Fruit fly (Drosophila melanogaster): Measurements from ENCODE around the gene kat-60L1.

kat-60L1 gene

DNA sequence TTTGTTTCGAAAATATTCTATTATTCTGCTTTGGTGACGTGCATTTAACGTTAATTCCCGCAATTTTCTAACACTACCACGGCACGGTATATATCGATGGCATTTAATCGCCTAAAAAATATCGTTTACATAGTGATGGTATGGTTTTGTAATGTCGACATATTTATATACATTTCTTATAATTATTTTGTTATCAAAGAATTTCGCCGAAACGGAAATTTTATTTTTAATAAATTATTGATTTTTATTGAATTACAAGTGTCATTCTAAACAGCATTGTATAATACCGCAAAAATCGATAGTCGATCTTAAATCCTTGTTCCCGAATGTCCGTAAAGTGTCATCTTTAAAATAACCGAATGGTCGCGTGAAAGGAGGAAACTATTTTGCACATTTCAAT lies 42.9 kb downstream of the kat-60L1 start, which contains the start of the genes Sec20 and dgrn:
TSS of gene Sec20 (minus strand) at position 77 of the 400 bp plus-strand sequence.
TSS of gene dgrn (plus strand) at position 160 of the 400 bp plus-strand sequence.
- TF ChIP-seq Clk (GFP tag; optimal IDR thresholded peaks at IDR 0.05), result peak; percentile 36
- peak; percentile 54 for TF ChIP-seq CG33017 (tag; optimal IDR thresholded peaks at IDR 0.05)
- TF ChIP-seq cic (GFP tag; optimal IDR thresholded peaks at IDR 0.05), result peak; percentile 20
- peak; percentile 60 for TF ChIP-seq CG7045 (GFP tag; optimal IDR thresholded peaks at IDR 0.05)
- no peak for TF ChIP-seq cnc (optimal IDR thresholded peaks at IDR 0.05)
- peak; percentile 57 for TF ChIP-seq ovo (GFP tag; optimal IDR thresholded peaks at IDR 0.05)
- TF ChIP-seq Hr96 (GFP tag; optimal IDR thresholded peaks at IDR 0.05), result peak; percentile 40
- TF ChIP-seq kay (GFP tag; ENCODE audit: borderline replicate concordance), result peak; percentile 96
- peak; percentile 64 for TF ChIP-seq bab1 (GFP tag; optimal IDR thresholded peaks at IDR 0.05)
- peak; percentile 55 for TF ChIP-seq Crg-1 (GFP tag; optimal IDR thresholded peaks at IDR 0.05)
- peak; percentile 64 for TF ChIP-seq CG5204 (GFP tag; optimal IDR thresholded peaks at IDR 0.05)
- peak; percentile 62 for TF ChIP-seq tj (GFP tag; optimal IDR thresholded peaks at IDR 0.05)
- peak; percentile 69 for TF ChIP-seq toe (GFP tag; optimal IDR thresholded peaks at IDR 0.05)
- TF ChIP-seq CG14711 (tag; optimal IDR thresholded peaks at IDR 0.05), result peak; percentile 66
- peak; percentile 74 for TF ChIP-seq Mnt (GFP tag; optimal IDR thresholded peaks at IDR 0.05)
- TF ChIP-seq pad (GFP tag; optimal IDR thresholded peaks at IDR 0.05), result peak; percentile 63
- peak; percentile 72 for TF ChIP-seq CG1620 (GFP tag; optimal IDR thresholded peaks at IDR 0.05)
- TF ChIP-seq CG11617 (GFP tag; optimal IDR thresholded peaks at IDR 0.05), result peak; percentile 74
- peak; percentile 73 for TF ChIP-seq CG7101 (tag; optimal IDR thresholded peaks at IDR 0.05)
- TF ChIP-seq CG12768 (GFP tag; optimal IDR thresholded peaks at IDR 0.05), result peak; percentile 42

DNA sequence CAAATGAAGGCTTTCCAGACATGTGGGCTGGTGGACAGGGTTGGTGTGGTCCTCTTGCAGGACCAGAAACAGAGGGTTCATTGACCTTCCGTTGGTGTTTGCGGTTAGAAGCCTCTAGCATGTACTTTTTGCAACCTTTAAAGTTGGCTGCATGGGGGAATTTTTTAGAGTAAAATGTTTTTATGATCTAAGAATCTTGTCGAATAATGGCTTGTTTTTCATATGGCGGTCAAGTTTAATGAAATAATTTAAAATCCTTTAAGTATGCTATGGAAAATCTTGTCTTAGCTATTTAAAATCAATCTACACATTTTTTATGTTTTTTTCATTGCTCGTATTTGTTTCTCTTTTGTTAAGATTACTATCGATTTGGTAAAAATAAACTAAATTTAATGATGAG lies 48.2 kb downstream of the kat-60L1 start, which contains the start of gene glob3:
TSS of gene glob3 (plus strand) at position 301 of the 400 bp plus-strand sequence.
- no peak for TF ChIP-seq CG1620 (GFP tag; optimal IDR thresholded peaks at IDR 0.05)

DNA sequence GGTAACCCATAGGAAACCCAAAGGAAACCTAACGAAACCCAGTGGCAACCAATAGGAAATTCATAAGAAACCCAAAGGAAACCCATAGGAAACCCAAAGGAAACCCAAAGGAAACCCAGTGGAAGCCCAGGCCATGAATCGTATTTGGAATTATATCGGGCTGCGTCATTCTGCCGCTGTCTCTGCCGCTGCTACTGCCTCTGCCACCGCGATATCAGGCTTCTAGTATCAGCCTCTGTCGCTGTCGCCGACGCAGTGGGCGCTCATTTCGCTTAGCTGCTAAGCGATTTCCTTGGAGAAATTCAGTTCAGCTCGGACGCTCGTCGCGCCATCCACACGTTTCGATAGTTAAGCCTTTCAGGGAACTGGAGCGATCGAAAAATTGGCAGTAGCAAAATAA lies 49.8 kb downstream of the kat-60L1 start, which contains the start of gene CG1208:
TSS of gene CG1208 (plus strand) at position 301 of the 400 bp plus-strand sequence.
- TF ChIP-seq CG12768 (GFP tag; optimal IDR thresholded peaks at IDR 0.05), result no peak
- no peak for TF ChIP-seq CG1620 (GFP tag; optimal IDR thresholded peaks at IDR 0.05)
- TF ChIP-seq tj (GFP tag; optimal IDR thresholded peaks at IDR 0.05), result no peak
- no peak for TF ChIP-seq toe (GFP tag; optimal IDR thresholded peaks at IDR 0.05)
- no peak for TF ChIP-seq Mnt (GFP tag; optimal IDR thresholded peaks at IDR 0.05)
- no peak for TF ChIP-seq cnc (optimal IDR thresholded peaks at IDR 0.05)
- no peak for TF ChIP-seq Hr96 (GFP tag; optimal IDR thresholded peaks at IDR 0.05)
- no peak for TF ChIP-seq CG5204 (GFP tag; optimal IDR thresholded peaks at IDR 0.05)
- TF ChIP-seq CG33017 (tag; optimal IDR thresholded peaks at IDR 0.05), result no peak
- TF ChIP-seq kay (GFP tag; ENCODE audit: borderline replicate concordance), result no peak

DNA sequence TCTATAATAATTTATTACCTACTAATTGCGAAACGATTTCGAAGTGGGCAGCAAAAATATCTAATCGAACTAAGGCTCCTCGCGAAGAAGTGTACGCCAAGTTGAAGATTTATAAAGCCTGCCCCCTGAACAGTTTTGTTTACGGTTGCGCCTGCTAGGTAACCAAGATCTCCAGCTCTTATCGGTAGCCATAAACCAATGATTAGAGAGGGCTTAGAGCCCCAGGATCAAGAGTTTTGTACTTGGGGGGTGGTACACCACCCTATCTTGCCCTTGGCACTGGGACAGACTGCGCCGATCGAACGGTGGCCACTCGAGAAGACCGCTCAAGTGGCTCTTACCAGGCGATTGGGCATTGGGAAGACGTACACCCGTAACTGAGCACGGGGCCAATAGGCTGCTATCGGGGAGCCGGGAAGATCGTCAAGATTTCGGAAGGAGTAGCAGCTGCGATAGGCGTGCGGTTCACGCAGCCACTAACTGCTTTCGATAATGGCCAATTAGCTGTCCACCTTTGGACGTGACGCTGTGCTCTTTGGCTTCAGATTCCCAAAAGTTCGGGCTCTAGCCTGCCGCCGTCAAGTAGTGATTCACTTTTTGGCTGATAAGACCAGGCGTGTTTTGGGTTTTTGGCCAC lies 50.9 kb downstream of the kat-60L1 start:
- no peak for TF ChIP-seq CG12768 (GFP tag; optimal IDR thresholded peaks at IDR 0.05)
- TF ChIP-seq cic (GFP tag; optimal IDR thresholded peaks at IDR 0.05), result peak; percentile 68
- TF ChIP-seq Hr96 (GFP tag; optimal IDR thresholded peaks at IDR 0.05), result peak; percentile 1

DNA sequence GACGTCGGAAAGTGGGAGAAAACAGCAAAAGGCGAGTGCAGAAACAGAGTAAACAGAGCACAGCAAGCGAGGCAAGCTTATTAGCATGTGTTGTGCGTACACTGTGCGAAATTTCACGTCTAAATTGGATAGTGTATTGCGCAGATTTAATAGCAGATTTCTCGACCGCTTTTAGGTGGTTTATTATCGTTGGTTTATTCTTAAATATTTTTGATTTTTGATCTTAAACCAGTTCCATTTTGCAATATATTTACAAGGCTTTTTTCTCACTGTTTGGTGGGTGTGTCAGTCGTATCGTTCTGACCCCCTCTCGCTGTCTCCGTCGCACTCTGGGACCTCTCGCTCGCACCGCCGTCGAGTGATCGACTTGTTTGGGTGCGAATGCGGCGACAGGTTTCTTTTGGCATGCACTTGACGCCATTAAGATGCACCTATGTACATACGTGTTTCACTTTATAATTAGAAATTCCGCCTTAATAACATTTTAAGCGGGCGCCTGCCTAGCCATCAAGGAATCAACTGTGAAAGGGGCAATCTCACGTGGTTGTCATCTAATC lies 52.5 kb downstream of the kat-60L1 start:
- TF ChIP-seq CG33017 (tag; optimal IDR thresholded peaks at IDR 0.05), result peak; percentile 84
- TF ChIP-seq cic (GFP tag; optimal IDR thresholded peaks at IDR 0.05), result peak; percentile 44
- TF ChIP-seq ovo (GFP tag; optimal IDR thresholded peaks at IDR 0.05), result no peak
- TF ChIP-seq cnc (optimal IDR thresholded peaks at IDR 0.05), result no peak
- peak; percentile 87 for TF ChIP-seq CG5204 (GFP tag; optimal IDR thresholded peaks at IDR 0.05)
- TF ChIP-seq Crg-1 (GFP tag; optimal IDR thresholded peaks at IDR 0.05), result peak; percentile 43
- peak; percentile 84 for TF ChIP-seq Hr96 (GFP tag; optimal IDR thresholded peaks at IDR 0.05)
- peak; percentile 77 for TF ChIP-seq CG12768 (GFP tag; optimal IDR thresholded peaks at IDR 0.05)
- TF ChIP-seq CG11617 (GFP tag; optimal IDR thresholded peaks at IDR 0.05), result peak; percentile 62
- peak; percentile 67 for TF ChIP-seq toe (GFP tag; optimal IDR thresholded peaks at IDR 0.05)
- TF ChIP-seq kay (GFP tag; ENCODE audit: borderline replicate concordance), result peak; percentile 78
- TF ChIP-seq tj (GFP tag; optimal IDR thresholded peaks at IDR 0.05), result peak; percentile 51
- peak; percentile 62 for TF ChIP-seq CG14711 (tag; optimal IDR thresholded peaks at IDR 0.05)
- peak; percentile 17 for TF ChIP-seq bab1 (GFP tag; optimal IDR thresholded peaks at IDR 0.05)
- peak; percentile 14 for TF ChIP-seq pad (GFP tag; optimal IDR thresholded peaks at IDR 0.05)
- TF ChIP-seq Mnt (GFP tag; optimal IDR thresholded peaks at IDR 0.05), result peak; percentile 69
- peak; percentile 90 for TF ChIP-seq CG7045 (GFP tag; optimal IDR thresholded peaks at IDR 0.05)
- TF ChIP-seq CG7101 (tag; optimal IDR thresholded peaks at IDR 0.05), result peak; percentile 60
- TF ChIP-seq Clk (GFP tag; optimal IDR thresholded peaks at IDR 0.05), result peak; percentile 60
- peak; percentile 45 for TF ChIP-seq CG1620 (GFP tag; optimal IDR thresholded peaks at IDR 0.05)

DNA sequence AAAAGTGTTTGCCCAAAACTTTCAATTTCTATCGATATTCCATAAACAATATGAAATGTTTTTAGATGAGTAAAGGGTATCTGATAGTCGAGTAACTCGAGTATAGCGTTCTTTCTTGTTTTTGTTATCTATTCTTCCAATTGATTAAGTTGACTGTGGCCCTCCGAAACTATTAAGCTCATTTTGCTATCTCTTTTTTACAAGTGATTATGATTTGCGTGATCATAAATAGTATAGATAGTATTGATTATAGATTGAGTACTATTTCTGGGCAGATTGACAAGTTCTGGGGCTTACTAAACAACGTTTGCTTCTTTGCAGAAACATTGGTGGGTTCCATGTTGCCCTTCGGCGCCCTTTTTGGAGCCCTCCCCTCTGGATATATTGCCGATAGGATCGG lies 55.0 kb downstream of the kat-60L1 start:
- no peak for TF ChIP-seq Mnt (GFP tag; optimal IDR thresholded peaks at IDR 0.05)
- no peak for TF ChIP-seq CG12768 (GFP tag; optimal IDR thresholded peaks at IDR 0.05)
- peak; percentile 8 for TF ChIP-seq cic (GFP tag; optimal IDR thresholded peaks at IDR 0.05)
- no peak for TF ChIP-seq CG5204 (GFP tag; optimal IDR thresholded peaks at IDR 0.05)
- TF ChIP-seq pad (GFP tag; optimal IDR thresholded peaks at IDR 0.05), result no peak
- no peak for TF ChIP-seq ovo (GFP tag; optimal IDR thresholded peaks at IDR 0.05)
- no peak for TF ChIP-seq CG11617 (GFP tag; optimal IDR thresholded peaks at IDR 0.05)

Measured in whole organism, adult.